Fruit fly (Drosophila melanogaster): Measurements from ENCODE around the gene mfrn.

The mfrn gene

DNA sequence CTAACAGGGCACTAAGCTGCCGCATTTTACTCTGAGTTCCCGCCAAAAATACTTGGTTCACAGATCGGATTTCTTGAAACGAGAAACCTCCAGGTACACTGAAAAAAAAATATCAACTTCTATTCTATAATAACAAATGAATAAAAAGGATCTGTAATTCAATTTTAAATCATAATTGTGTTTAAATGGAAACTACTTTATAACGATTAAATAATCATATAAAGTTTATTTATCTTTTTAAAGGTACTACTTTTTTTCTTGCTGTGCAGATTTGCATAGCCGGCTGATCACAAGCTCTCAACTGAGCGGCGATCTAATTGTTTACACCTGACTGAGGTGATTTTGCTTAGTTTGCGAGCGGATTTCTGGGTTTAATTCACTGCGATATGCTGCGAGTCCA, 39.5 kb upstream of the mfrn start (continued):
- TF ChIP-seq Med (GFP tag) (peak; percentile 44), CG34422 (GFP tag; IDR thresholded peaks at IDR 0.05) (peak; percentile 60; the same call in 2 of the 3 replicates), Bteb2 (GFP tag; optimal IDR thresholded peaks at IDR 0.05) (peak; percentile 1), lbe (GFP tag; optimal IDR thresholded peaks at IDR 0.05) (no peak), CG3281 (GFP tag; optimal IDR thresholded peaks at IDR 0.05) (peak; percentile 79), CG6791 (GFP tag; IDR thresholded peaks at IDR 0.05; ENCODE audit: partially characterized antibody) (no peak), sna (GFP tag; IDR thresholded peaks at IDR 0.05; ENCODE audit: partially characterized antibody) (no peak), CG8924 (tag; optimal IDR thresholded peaks at IDR 0.05) (peak; percentile 72), CG4328 (GFP tag; optimal IDR thresholded peaks at IDR 0.05) (no peak), pros (GFP tag; optimal IDR thresholded peaks at IDR 0.05) (no peak), Myb (GFP tag; optimal IDR thresholded peaks at IDR 0.05) (no peak), toy (GFP tag; IDR thresholded peaks at IDR 0.05) (no peak), CG3163 (GFP tag; optimal IDR thresholded peaks at IDR 0.05) (no peak), gcm2 (GFP tag; optimal IDR thresholded peaks at IDR 0.05) (no peak), Drgx (GFP tag; IDR thresholded peaks at IDR 0.05) (peak; percentile 57), grau (tag; optimal IDR thresholded peaks at IDR 0.05) (peak; percentile 80), PHDP (tag; optimal IDR thresholded peaks at IDR 0.05) (peak; percentile 86), ssp (GFP tag; IDR thresholded peaks at IDR 0.05) (peak; percentile 63), sisA (GFP tag; IDR thresholded peaks at IDR 0.05) (no peak), CG2875 (GFP tag; optimal IDR thresholded peaks at IDR 0.05) (peak; percentile 35), CG6689 (GFP tag; IDR thresholded peaks at IDR 0.05) (peak; percentile 61), gem (tag; optimal IDR thresholded peaks at IDR 0.05) (peak; percentile 86), NK7.1 (GFP tag; optimal IDR thresholded peaks at IDR 0.05) (no peak), CG1024 (GFP tag; IDR thresholded peaks at IDR 0.05) (no peak), gsb (GFP tag; IDR thresholded peaks at IDR 0.05) (peak; percentile 50), z (GFP tag; IDR thresholded peaks at IDR 0.05) (no peak), CG12155 (GFP tag; optimal IDR thresholded peaks at IDR 0.05) (peak; percentile 57), Six4 (GFP tag; optimal IDR thresholded peaks at IDR 0.05) (peak; percentile 30), CG16813 (GFP tag; IDR thresholded peaks at IDR 0.05; ENCODE audit: partially characterized antibody) (no peak), CG8944 (GFP tag; optimal IDR thresholded peaks at IDR 0.05) (no peak), org-1 (GFP tag; optimal IDR thresholded peaks at IDR 0.05) (peak; percentile 28), knrl (GFP tag; IDR thresholded peaks at IDR 0.05; ENCODE audit: partially characterized antibody) (no peak), CG4360 (GFP tag; IDR thresholded peaks at IDR 0.05) (no peak), cwo (GFP tag; optimal IDR thresholded peaks at IDR 0.05) (peak; percentile 17), ewg (GFP tag; optimal IDR thresholded peaks at IDR 0.05) (peak; percentile 34), chinmo (GFP tag; IDR thresholded peaks at IDR 0.05; ENCODE audit: partially characterized antibody) (no peak), tna (GFP tag; IDR thresholded peaks at IDR 0.05; ENCODE audit: partially characterized antibody) (no peak), amos (GFP tag; IDR thresholded peaks at IDR 0.05; ENCODE audit: partially characterized antibody) (no peak), az2 (GFP tag; optimal IDR thresholded peaks at IDR 0.05) (peak; percentile 57), CG7271 (tag; optimal IDR thresholded peaks at IDR 0.05) (no peak), CG10366 (GFP tag; IDR thresholded peaks at IDR 0.05) (peak; percentile 62), MBD-R2 (GFP tag; IDR thresholded peaks at IDR 0.05) (peak; percentile 38; the same call in 1 of the 2 replicates), CG8281 (tag; optimal IDR thresholded peaks at IDR 0.05) (no peak), Doc2 (GFP tag; IDR thresholded peaks at IDR 0.05) (no peak), CG17361 (GFP tag; IDR thresholded peaks at IDR 0.05) (peak; percentile 78), onecut (GFP tag; IDR thresholded peaks at IDR 0.05) (no peak), CG5245 (GFP tag; optimal IDR thresholded peaks at IDR 0.05) (no peak), CG12659 (GFP tag; optimal IDR thresholded peaks at IDR 0.05) (peak; percentile 68), tx (GFP tag; optimal IDR thresholded peaks at IDR 0.05) (no peak), CG2120 (GFP tag; optimal IDR thresholded peaks at IDR 0.05) (peak; percentile 73), rib (GFP tag; IDR thresholded peaks at IDR 0.05) (peak; percentile 30; the same call in 1 of the 2 replicates)

Measured in whole organism, embryonic.